Worm (Caenorhabditis elegans): Measurements from ENCODE around the gene C07G3.8.

- TF ChIP-seq him-1 (tag; optimal IDR thresholded peaks at IDR 0.05) (no peak), dao-5 (tag; optimal IDR thresholded peaks at IDR 0.05) (no peak), W03F9.2 (tag; optimal IDR thresholded peaks at IDR 0.05) (no peak)
Observed at ce11 chrV:3464897-3465296, 37.0 kb downstream of the C07G3.8 start.
